Worm (Caenorhabditis elegans) whole organism, late embryonic: ENCODE measurements around the gene eor-2.
A peak's percentile ranks its signal among the peaks of the same experiment; 100 is the strongest.

Experiments used
- C08G9.2 ChIP-seq: sonication (generic microtip); optimal IDR thresholded peaks from 2 replicates; lab custom pipeline; 2016; ENCODE audit warnings: mild to moderate bottlenecking, missing genetic modification characterization, moderate library complexity, missing compliant biosample characterization
- C38D4.7 ChIP-seq: fragments of 200-800 bp; sonication (Bioruptor generic); optimal IDR thresholded peaks from 2 replicates; lab custom pipeline; 2018; ENCODE audit warnings: mild to moderate bottlenecking, missing genetic modification characterization, moderate library complexity, missing compliant biosample characterization
- F13H6.1 ChIP-seq: sonication (generic microtip); optimal IDR thresholded peaks from 2 replicates; lab custom pipeline; 2016; ENCODE audit warnings: missing genetic modification characterization, missing compliant biosample characterization
- K02D7.2 ChIP-seq: sonication (generic microtip); optimal IDR thresholded peaks from 2 replicates; lab custom pipeline; 2017; ENCODE audit warnings: mild to moderate bottlenecking, missing genetic modification characterization, missing compliant biosample characterization
- K09A11.1 ChIP-seq: sonication (generic microtip); optimal IDR thresholded peaks from 2 replicates; lab custom pipeline; 2017; ENCODE audit warnings: antibody characterized with exemption, mild to moderate bottlenecking, missing genetic modification characterization, missing compliant biosample characterization; ENCODE audit not compliant: insufficient read depth
- T23F11.4 ChIP-seq: fragments of 200-800 bp; sonication (Bioruptor generic); optimal IDR thresholded peaks from 2 replicates; lab custom pipeline; 2018; ENCODE audit warnings: mild to moderate bottlenecking, missing genetic modification characterization, missing compliant biosample characterization
- ahr-1 ChIP-seq: sonication (generic microtip); optimal IDR thresholded peaks from 2 replicates; lab custom pipeline; 2016; ENCODE audit warnings: missing genetic modification characterization, missing compliant biosample characterization
- ceh-14 ChIP-seq: sonication (generic microtip); optimal IDR thresholded peaks from 2 replicates; lab custom pipeline; 2016; ENCODE audit warnings: missing genotype, missing genetic modification characterization, missing compliant biosample characterization
- ceh-18 ChIP-seq: sonication (generic microtip); optimal IDR thresholded peaks from 2 replicates; lab custom pipeline; 2016; ENCODE audit warnings: missing genetic modification characterization, missing compliant biosample characterization
- ceh-24 ChIP-seq: sonication (generic microtip); optimal IDR thresholded peaks from 2 replicates; lab custom pipeline; 2016; ENCODE audit warnings: mild to moderate bottlenecking, missing genetic modification characterization, missing compliant biosample characterization
- ceh-34 ChIP-seq: sonication (generic microtip); optimal IDR thresholded peaks from 2 replicates; lab custom pipeline; 2016; ENCODE audit warnings: mild to moderate bottlenecking, missing genetic modification characterization, missing compliant biosample characterization
- ceh-45 ChIP-seq: fragments of 200-800 bp; sonication (Bioruptor generic); IDR thresholded peaks from 2 replicates; pipeline ENCODE4 v1.3.6; 2022; ENCODE audit warnings: missing genetic modification reagents, missing genetic modification characterization, missing compliant biosample characterization
- ceh-6 ChIP-seq: fragments of 200-800 bp; sonication (Bioruptor generic); optimal IDR thresholded peaks from 2 replicates; lab custom pipeline; 2018; ENCODE audit warnings: mild to moderate bottlenecking, missing genetic modification characterization, missing compliant biosample characterization
- ceh-9 ChIP-seq: sonication (generic microtip); optimal IDR thresholded peaks from 2 replicates; lab custom pipeline; 2016; ENCODE audit warnings: mild to moderate bottlenecking, missing genetic modification characterization, inconsistent platforms, missing compliant biosample characterization
- dve-1 ChIP-seq: sonication (generic microtip); optimal IDR thresholded peaks from 2 replicates; lab custom pipeline; 2017; ENCODE audit warnings: antibody characterized with exemption, mild to moderate bottlenecking, missing genetic modification characterization, missing compliant biosample characterization
- elt-2 ChIP-seq: sonication (generic microtip); optimal IDR thresholded peaks from 2 replicates; lab custom pipeline; 2016; ENCODE audit warnings: missing genetic modification reagents, missing genetic modification characterization, missing compliant biosample characterization
- elt-4 ChIP-seq: sonication (generic microtip); optimal IDR thresholded peaks from 2 replicates; lab custom pipeline; 2016; ENCODE audit warnings: missing genetic modification characterization, missing compliant biosample characterization
- eyg-1 ChIP-seq: sonication (generic microtip); optimal IDR thresholded peaks from 2 replicates; lab custom pipeline; 2016; ENCODE audit warnings: missing genotype, missing genetic modification characterization, missing compliant biosample characterization
- fax-1 ChIP-seq: sonication (generic microtip); optimal IDR thresholded peaks from 2 replicates; lab custom pipeline; 2016; ENCODE audit warnings: missing genotype, missing genetic modification characterization, missing compliant biosample characterization
- fkh-6 ChIP-seq: sonication (generic microtip); optimal IDR thresholded peaks from 2 replicates; lab custom pipeline; 2016; ENCODE audit warnings: missing genetic modification characterization, missing compliant biosample characterization
- gmeb-2 ChIP-seq: sonication (generic microtip); optimal IDR thresholded peaks from 2 replicates; lab custom pipeline; 2016; ENCODE audit warnings: missing genetic modification characterization, inconsistent platforms, missing compliant biosample characterization
- hlh-13 ChIP-seq: fragments of 200-800 bp; sonication (Bioruptor generic); optimal IDR thresholded peaks from 2 replicates; lab custom pipeline; 2018; ENCODE audit warnings: mild to moderate bottlenecking, missing genetic modification characterization, missing compliant biosample characterization
- hlh-30 ChIP-seq: sonication (generic microtip); optimal IDR thresholded peaks from 2 replicates; lab custom pipeline; 2017; ENCODE audit warnings: antibody characterized with exemption, missing genetic modification characterization, missing compliant biosample characterization; ENCODE audit not compliant: insufficient read depth
- hlh-6 ChIP-seq: sonication (generic microtip); optimal IDR thresholded peaks from 2 replicates; lab custom pipeline; 2016; ENCODE audit warnings: missing genotype, missing genetic modification characterization, missing compliant biosample characterization
- hlh-8 ChIP-seq: sonication (generic microtip); optimal IDR thresholded peaks from 2 replicates; lab custom pipeline; 2016; ENCODE audit warnings: missing genotype, missing genetic modification characterization, missing compliant biosample characterization
- lin-11 ChIP-seq: fragments of 200-800 bp; sonication (Bioruptor generic); optimal IDR thresholded peaks from 2 replicates; lab custom pipeline; 2018; ENCODE audit warnings: mild to moderate bottlenecking, missing genetic modification characterization, missing compliant biosample characterization
- madf-2 ChIP-seq: sonication (generic microtip); optimal IDR thresholded peaks from 2 replicates; lab custom pipeline; 2017; ENCODE audit warnings: missing genetic modification characterization, missing compliant biosample characterization
- nhr-11 ChIP-seq: fragments of 150-350 bp; optimal IDR thresholded peaks from 2 replicates; lab custom pipeline; 2014; ENCODE audit warnings: missing biosample characterization, missing genetic modification characterization
- nhr-232 ChIP-seq: sonication (generic microtip); optimal IDR thresholded peaks from 2 replicates; lab custom pipeline; 2016; ENCODE audit warnings: missing genetic modification characterization, missing compliant biosample characterization
- odd-2 ChIP-seq: sonication (generic microtip); optimal IDR thresholded peaks from 2 replicates; lab custom pipeline; 2017; ENCODE audit warnings: antibody characterized with exemption, mild to moderate bottlenecking, missing genetic modification characterization, missing compliant biosample characterization
- pat-9 ChIP-seq: fragments of 200-800 bp; sonication (Bioruptor generic); optimal IDR thresholded peaks from 2 replicates; lab custom pipeline; 2018; ENCODE audit warnings: mild to moderate bottlenecking, missing genetic modification characterization, moderate library complexity, missing compliant biosample characterization
- pha-2 ChIP-seq: sonication (generic microtip); optimal IDR thresholded peaks from 2 replicates; lab custom pipeline; 2017; ENCODE audit warnings: mild to moderate bottlenecking, missing genetic modification characterization, missing compliant biosample characterization
- pha-4 ChIP-seq: fragments of 150-350 bp; optimal IDR thresholded peaks from 2 replicates; lab custom pipeline; 2018; ENCODE audit warnings: missing biosample characterization, missing genetic modification reagents, missing genetic modification characterization
- rnt-1 ChIP-seq: sonication (generic microtip); optimal IDR thresholded peaks from 2 replicates; lab custom pipeline; 2016; ENCODE audit warnings: missing genetic modification characterization, missing compliant biosample characterization
- sdc-2 ChIP-seq: sonication (generic microtip); optimal IDR thresholded peaks from 2 replicates; lab custom pipeline; 2016; ENCODE audit warnings: missing genotype, missing genetic modification characterization, missing compliant biosample characterization
- sox-2 ChIP-seq: fragments of 200-800 bp; sonication (Bioruptor generic); IDR thresholded peaks from 2 replicates; pipeline ENCODE4 v1.3.6; 2022; ENCODE audit warnings: missing genetic modification reagents, missing genetic modification characterization, missing compliant biosample characterization
- tbx-2 ChIP-seq: sonication (generic microtip); optimal IDR thresholded peaks from 2 replicates; lab custom pipeline; 2016; ENCODE audit warnings: missing genetic modification characterization, missing compliant biosample characterization
- tbx-7 ChIP-seq: sonication (generic microtip); optimal IDR thresholded peaks from 2 replicates; lab custom pipeline; 2016; ENCODE audit warnings: missing genotype, missing genetic modification characterization, missing compliant biosample characterization
- unc-42 ChIP-seq: sonication (generic microtip); optimal IDR thresholded peaks from 2 replicates; lab custom pipeline; 2016; ENCODE audit warnings: missing genotype, missing genetic modification characterization, missing compliant biosample characterization
- unc-55 ChIP-seq: sonication (generic microtip); optimal IDR thresholded peaks from 2 replicates; lab custom pipeline; 2017; ENCODE audit warnings: missing biosample characterization, missing genetic modification reagents, missing genetic modification characterization

The eor-2 gene

DNA sequence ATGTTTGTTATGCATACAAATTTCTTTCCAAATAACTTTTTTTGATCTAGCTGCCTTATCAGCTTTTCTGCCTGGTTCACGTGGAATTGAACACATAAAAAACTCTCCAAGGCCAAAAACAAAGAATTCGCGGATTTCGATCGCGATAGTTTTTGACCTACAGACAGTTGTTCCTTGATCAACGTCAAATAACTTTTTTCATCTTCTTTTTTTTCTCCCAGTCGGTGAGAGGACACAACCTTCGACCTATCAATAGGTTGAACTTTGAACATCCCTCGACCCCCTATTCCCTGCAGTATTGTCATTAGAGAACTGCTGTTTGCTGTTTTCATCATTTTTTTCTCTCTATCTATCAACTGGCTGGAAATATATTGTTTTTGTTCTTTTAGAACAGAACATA lies 39.0 kb upstream of the eor-2 start:
- TF ChIP-seq sdc-2 (tag; lab: Kevin White, UChicago) (no peak), unc-42 (tag; lab: Kevin White, UChicago) (no peak), tbx-2 (tag; lab: Kevin White, UChicago) (no peak), tbx-7 (no peak), hlh-8 (tag; lab: Kevin White, UChicago) (no peak)

- TF ChIP-seq pha-4 (no peak), ceh-34 (tag; lab: Kevin White, UChicago) (no peak), ahr-1 (tag; lab: Kevin White, UChicago) (no peak), pha-2 (no peak), rnt-1 (tag; lab: Kevin White, UChicago) (no peak), ceh-14 (tag; lab: Kevin White, UChicago) (no peak), ceh-6 (no peak), K09A11.1 (no peak), elt-4 (tag; lab: Kevin White, UChicago) (no peak), hlh-6 (tag; lab: Kevin White, UChicago) (no peak), dve-1 (tag; lab: Kevin White, UChicago) (no peak), K02D7.2 (no peak), ceh-24 (tag; lab: Kevin White, UChicago) (no peak), gmeb-2 (tag; lab: Kevin White, UChicago) (no peak), hlh-8 (tag; lab: Kevin White, UChicago) (no peak), ceh-9 (tag; lab: Kevin White, UChicago) (no peak), ceh-45 (no peak), pat-9 (no peak)
Observed at ce11 chrX:14565245-14565644, 37.6 kb upstream of the eor-2 start.

ce11 chrX:14566047-14566446 lies 36.8 kb upstream of the eor-2 start:
- no peak for TF ChIP-seq hlh-13 (GFP tag; lab: Kevin White, UChicago)
- no peak for TF ChIP-seq fax-1 (tag; lab: Kevin White, UChicago)
- TF ChIP-seq lin-11 (tag; lab: Kevin White, UChicago), result no peak
- no peak for TF ChIP-seq elt-2 (tag; lab: Kevin White, UChicago)
- TF ChIP-seq ceh-18 (tag; lab: Kevin White, UChicago), result no peak
- no peak for TF ChIP-seq odd-2 (tag; lab: Kevin White, UChicago)
- TF ChIP-seq C08G9.2 (tag; lab: Kevin White, UChicago), result no peak
- TF ChIP-seq T23F11.4 (GFP tag; lab: Kevin White, UChicago), result no peak
- TF ChIP-seq pha-2, result no peak
- no peak for TF ChIP-seq ceh-34 (tag; lab: Kevin White, UChicago)
- no peak for TF ChIP-seq C38D4.7 (GFP tag; lab: Kevin White, UChicago)
- TF ChIP-seq fkh-6 (tag; lab: Kevin White, UChicago), result no peak
- no peak for TF ChIP-seq nhr-11 (tag; lab: Kevin White, UChicago)
- no peak for TF ChIP-seq hlh-30 (tag; lab: Kevin White, UChicago)

ce11 chrX:14568258-14568763 lies 34.5 kb upstream of the eor-2 start:
- TF ChIP-seq F13H6.1 (tag; lab: Kevin White, UChicago) (no peak), K09A11.1 (no peak), nhr-11 (tag; lab: Kevin White, UChicago) (no peak), fkh-6 (tag; lab: Kevin White, UChicago) (no peak), sox-2 (GFP tag; lab: Robert Waterston, UW) (no peak), elt-2 (tag; lab: Kevin White, UChicago) (peak; percentile 14), madf-2 (tag; lab: Kevin White, UChicago) (no peak), hlh-30 (tag; lab: Kevin White, UChicago) (no peak), eyg-1 (tag; lab: Kevin White, UChicago) (no peak), dve-1 (tag; lab: Kevin White, UChicago) (peak; percentile 7), nhr-232 (tag; lab: Kevin White, UChicago) (no peak), ceh-34 (tag; lab: Kevin White, UChicago) (no peak), rnt-1 (tag; lab: Kevin White, UChicago) (no peak), unc-55 (GFP tag; lab: Kevin White, UChicago) (no peak)
